Worm (Caenorhabditis elegans): Measurements from ENCODE around the gene F07B10.4.

ce11 chrV:11247846-11248245 lies 15.1 kb downstream of the F07B10.4 start, which contains the start of gene mam-4:
- TF ChIP-seq him-1 (tag; optimal IDR thresholded peaks at IDR 0.05) = no peak
- TF ChIP-seq W03F9.2 (tag; optimal IDR thresholded peaks at IDR 0.05) = no peak
